Fruit fly (Drosophila melanogaster) S2 (cell line): Measurements from ENCODE around the gene CG17267.

Source experiments
- CG8478 ChIP-seq: fragments of >200 bp; optimal IDR thresholded peaks from 2 replicates; lab custom pipeline; 2018
- CTCF ChIP-seq, 2 experiments: fragments of >200 bp; optimal IDR thresholded peaks; 2 replicates each; lab custom pipeline; 2018

dm6 chr3R:20743769-20744168 is 4.9 kb upstream of the CG17267 start, which contains the start of gene CG31199:
- no peak for TF ChIP-seq CG8478 (lab: Kevin White, UChicago)
- TF ChIP-seq CTCF (optimal IDR thresholded peaks at IDR 0.05; lab: Kevin White, UChicago) = no peak
